Fruit fly (Drosophila melanogaster) whole organism, embryonic: ENCODE results near the gene dgt6.
A peak's percentile ranks its signal among the peaks of the same experiment; 100 is the strongest.

ENCODE experiments used
- B-H2 ChIP-seq: fragments of 200-800 bp; sonication (Bioruptor generic); optimal IDR thresholded peaks from 2 replicates; lab custom pipeline; 2018; ENCODE audit warnings: missing biosample characterization, mild to moderate bottlenecking, missing genetic modification characterization
- CG10979 ChIP-seq: fragments of 200-800 bp; sonication (Bioruptor generic); optimal IDR thresholded peaks from 2 replicates; lab custom pipeline; 2018; ENCODE audit warnings: missing biosample characterization, mild to moderate bottlenecking, missing genetic modification characterization, moderate library complexity
- CG11456 ChIP-seq: fragments of 200-800 bp; sonication (Bioruptor generic); IDR thresholded peaks from 3 replicates; pipeline ENCODE4 v1.3.6; 2022; ENCODE audit warnings: missing biosample characterization, missing genetic modification characterization
- CG11504 ChIP-seq: fragments of 200-800 bp; sonication (Bioruptor generic); optimal IDR thresholded peaks from 3 replicates; lab custom pipeline; 2019; ENCODE audit warnings: missing biosample characterization, mild to moderate bottlenecking, missing genetic modification characterization, moderate library complexity
- CG12219 ChIP-seq: fragments of 200-800 bp; sonication (Bioruptor generic); optimal IDR thresholded peaks from 3 replicates; lab custom pipeline; 2018; ENCODE audit warnings: missing biosample characterization, mild to moderate bottlenecking, missing genetic modification characterization
- CG16779 ChIP-seq: fragments of 200-800 bp; sonication (Bioruptor generic); IDR thresholded peaks from 2 replicates; pipeline ENCODE4 v1.3.6; 2022; ENCODE audit warnings: missing biosample characterization, missing genetic modification characterization
- CG16863 ChIP-seq: fragments of 200-800 bp; sonication (Bioruptor generic); optimal IDR thresholded peaks from 3 replicates; lab custom pipeline; 2016; ENCODE audit warnings: missing biosample characterization, missing genetic modification characterization
- CG2116 ChIP-seq: fragments of 200-800 bp; sonication (Bioruptor generic); optimal IDR thresholded peaks from 3 replicates; lab custom pipeline; 2018; ENCODE audit warnings: missing biosample characterization, mild to moderate bottlenecking, missing genetic modification characterization
- CG2129 ChIP-seq: fragments of 200-800 bp; sonication (Bioruptor generic); IDR thresholded peaks from 2 replicates; pipeline ENCODE4 v1.3.6; 2022; ENCODE audit warnings: missing biosample characterization, missing genetic modification characterization; ENCODE audit not compliant: partially characterized antibody
- CG3163 ChIP-seq: fragments of 200-800 bp; sonication (Bioruptor generic); optimal IDR thresholded peaks from 3 replicates; lab custom pipeline; 2016; ENCODE audit warnings: missing biosample characterization, missing genetic modification characterization
- CG6254 ChIP-seq: fragments of 200-800 bp; sonication (Bioruptor generic); optimal IDR thresholded peaks from 3 replicates; lab custom pipeline; 2017; ENCODE audit warnings: mild to moderate bottlenecking, missing biosample characterization, missing genetic modification reagents, missing genetic modification characterization
- CG7786 ChIP-seq: fragments of 200-800 bp; sonication (Bioruptor generic); optimal IDR thresholded peaks from 2 replicates; lab custom pipeline; 2016; ENCODE audit warnings: missing biosample characterization, missing genetic modification characterization
- CG7987 ChIP-seq: fragments of 200-800 bp; sonication (Bioruptor generic); optimal IDR thresholded peaks from 2 replicates; lab custom pipeline; 2018; ENCODE audit warnings: missing biosample characterization, mild to moderate bottlenecking, missing genetic modification characterization, moderate library complexity
- CG8944 ChIP-seq: fragments of 200-800 bp; sonication (Bioruptor generic); optimal IDR thresholded peaks from 3 replicates; lab custom pipeline; 2016; ENCODE audit warnings: missing biosample characterization, missing genetic modification characterization
- CG9215 ChIP-seq: fragments of 200-800 bp; sonication (Bioruptor generic); IDR thresholded peaks from 2 replicates; pipeline ENCODE4 v1.3.6; 2022; ENCODE audit warnings: missing biosample characterization, missing genetic modification characterization
- CrebB ChIP-seq: fragments of 200-800 bp; sonication (Bioruptor generic); optimal IDR thresholded peaks from 3 replicates; lab custom pipeline; 2018; ENCODE audit warnings: missing biosample characterization, mild to moderate bottlenecking, missing genetic modification characterization
- Dbx ChIP-seq: fragments of 200-800 bp; sonication (Bioruptor generic); IDR thresholded peaks from 3 replicates; pipeline ENCODE4 v1.3.6; 2022; ENCODE audit warnings: missing biosample characterization, missing genetic modification characterization
- Dek ChIP-seq: fragments of 200-800 bp; sonication (Bioruptor generic); optimal IDR thresholded peaks from 3 replicates; lab custom pipeline; 2019; ENCODE audit warnings: missing biosample characterization, mild to moderate bottlenecking, missing genetic modification characterization, moderate library complexity
- Dp ChIP-seq: fragments of 200-800 bp; sonication (Bioruptor generic); optimal IDR thresholded peaks from 2 replicates; lab custom pipeline; 2018; ENCODE audit warnings: missing biosample characterization, mild to moderate bottlenecking, missing genetic modification characterization, moderate library complexity
- E2f2 ChIP-seq: fragments of 200-800 bp; sonication (Bioruptor generic); IDR thresholded peaks from 2 replicates; pipeline ENCODE4 v1.3.6; 2022; ENCODE audit warnings: missing biosample characterization, missing genetic modification characterization
- HLHmδ ChIP-seq: fragments of 200-800 bp; sonication (Bioruptor generic); optimal IDR thresholded peaks from 2 replicates; lab custom pipeline; 2018; ENCODE audit warnings: missing biosample characterization, mild to moderate bottlenecking, missing genetic modification characterization, moderate library complexity
- Hr78 ChIP-seq, 2 experiments: fragments of 200-800 bp in 1 of 2; fragments of >200 bp in 1 of 2; sonication (Bioruptor generic) in 1 of 2; optimal IDR thresholded peaks; 2 replicates each; lab custom pipeline; 2017 to 2019; ENCODE audit warnings: missing biosample characterization in 2 of 2, missing genetic modification characterization in 2 of 2, mild to moderate bottlenecking in 1 of 2, moderate library complexity in 1 of 2
- Myb ChIP-seq: fragments of 200-800 bp; sonication (Bioruptor generic); optimal IDR thresholded peaks from 2 replicates; lab custom pipeline; 2016; ENCODE audit warnings: missing biosample characterization, missing genetic modification characterization
- Nf-YC ChIP-seq: fragments of 200-800 bp; optimal IDR thresholded peaks from 3 replicates; lab custom pipeline; 2019; ENCODE audit warnings: missing biosample characterization, mild to moderate bottlenecking, missing genetic modification characterization, moderate library complexity
- Opbp ChIP-seq: fragments of 200-800 bp; sonication (Bioruptor generic); IDR thresholded peaks from 3 replicates; pipeline ENCODE4 v1.3.6; 2022; ENCODE audit warnings: missing biosample characterization, missing genetic modification characterization; ENCODE audit not compliant: partially characterized antibody
- Poxn ChIP-seq: fragments of 200-800 bp; sonication (Bioruptor generic); IDR thresholded peaks from 2 replicates; pipeline ENCODE4 v1.3.6; 2022; ENCODE audit warnings: missing biosample characterization, missing genetic modification characterization
- Ssrp ChIP-seq: fragments of 200-800 bp; sonication (Bioruptor generic); optimal IDR thresholded peaks from 2 replicates; lab custom pipeline; 2018; ENCODE audit warnings: missing biosample characterization, mild to moderate bottlenecking, missing genetic modification characterization, moderate library complexity
- abd-A ChIP-seq: fragments of 200-800 bp; sonication (Bioruptor generic); optimal IDR thresholded peaks from 3 replicates; lab custom pipeline; 2019; ENCODE audit warnings: missing biosample characterization, mild to moderate bottlenecking, missing genetic modification characterization, moderate library complexity
- amos ChIP-seq: fragments of 200-800 bp; sonication (Bioruptor generic); IDR thresholded peaks from 2 replicates; pipeline ENCODE4 v1.3.6; 2022; ENCODE audit warnings: missing biosample characterization, missing genetic modification characterization; ENCODE audit not compliant: partially characterized antibody
- ato ChIP-seq: fragments of 200-800 bp; sonication (Bioruptor generic); IDR thresholded peaks from 2 replicates; pipeline ENCODE4 v1.3.6; 2022; ENCODE audit warnings: missing biosample characterization, missing genetic modification characterization; ENCODE audit not compliant: partially characterized antibody
- caup ChIP-seq: fragments of 200-800 bp; sonication (Bioruptor generic); optimal IDR thresholded peaks from 3 replicates; lab custom pipeline; 2017; ENCODE audit warnings: missing biosample characterization, mild to moderate bottlenecking, missing genetic modification characterization, moderate library complexity; ENCODE audit not compliant: severe bottlenecking
- chif ChIP-seq, 2 experiments: fragments of 200-800 bp; sonication (Bioruptor generic); optimal IDR thresholded peaks; 3 replicates each; lab custom pipeline; 2016; ENCODE audit warnings: missing biosample characterization in 2 of 2, missing genetic modification characterization in 2 of 2
- ci ChIP-seq: fragments of 200-800 bp; sonication (Bioruptor generic); IDR thresholded peaks from 3 replicates; pipeline ENCODE4 v1.3.6; 2022; ENCODE audit warnings: missing biosample characterization, missing genetic modification characterization
- corto ChIP-seq: fragments of 200-800 bp; sonication (Bioruptor generic); optimal IDR thresholded peaks from 2 replicates; lab custom pipeline; 2016; ENCODE audit warnings: missing biosample characterization, mild to moderate bottlenecking, missing genetic modification characterization, moderate library complexity
- crp ChIP-seq, 2 experiments: fragments of 200-800 bp; sonication (Bioruptor generic); optimal IDR thresholded peaks; 2 replicates in 1 of 2; 3 replicates in 1 of 2; lab custom pipeline; 2017; ENCODE audit warnings: missing biosample characterization in 2 of 2, missing genetic modification characterization in 2 of 2, mild to moderate bottlenecking in 1 of 2, moderate library complexity in 1 of 2
- dimm ChIP-seq: fragments of 200-800 bp; sonication (Bioruptor generic); IDR thresholded peaks from 2 replicates; pipeline ENCODE4 v1.3.6; 2022; ENCODE audit warnings: missing biosample characterization, missing genetic modification characterization
- disco-r ChIP-seq: fragments of 200-800 bp; sonication (Bioruptor generic); optimal IDR thresholded peaks from 2 replicates; lab custom pipeline; 2016; ENCODE audit warnings: missing biosample characterization, missing genetic modification characterization
- dmrt11E ChIP-seq: fragments of 200-800 bp; sonication (Bioruptor generic); optimal IDR thresholded peaks from 3 replicates; lab custom pipeline; 2018; ENCODE audit warnings: missing biosample characterization, mild to moderate bottlenecking, missing genetic modification characterization, moderate library complexity
- fd96Cb ChIP-seq: fragments of 200-800 bp; sonication (Bioruptor generic); optimal IDR thresholded peaks from 2 replicates; lab custom pipeline; 2018; ENCODE audit warnings: missing biosample characterization, mild to moderate bottlenecking, missing genetic modification characterization, moderate library complexity
- fru ChIP-seq: fragments of >200 bp; optimal IDR thresholded peaks from 2 replicates; lab custom pipeline; 2017
- grn ChIP-seq: fragments of 200-800 bp; sonication (Bioruptor generic); optimal IDR thresholded peaks from 3 replicates; lab custom pipeline; 2017; ENCODE audit warnings: missing biosample characterization, missing genetic modification characterization
- luna ChIP-seq: fragments of 200-800 bp; sonication (Bioruptor generic); optimal IDR thresholded peaks from 2 replicates; lab custom pipeline; 2016; ENCODE audit warnings: missing biosample characterization, missing genetic modification characterization
- oc ChIP-seq: fragments of 200-800 bp; sonication (Bioruptor generic); optimal IDR thresholded peaks from 2 replicates; lab custom pipeline; 2018; ENCODE audit warnings: missing biosample characterization, mild to moderate bottlenecking, missing genetic modification characterization, moderate library complexity
- otp ChIP-seq: fragments of 200-800 bp; sonication (Bioruptor generic); IDR thresholded peaks from 3 replicates; pipeline ENCODE4, ENCODE4 v1.3.6; 2022; ENCODE audit warnings: missing biosample characterization, missing genetic modification characterization
- p53 ChIP-seq: fragments of 200-800 bp; sonication (Bioruptor generic); optimal IDR thresholded peaks from 2 replicates; lab custom pipeline; 2016; ENCODE audit warnings: missing biosample characterization, missing genetic modification characterization
- sens ChIP-seq: fragments of 200-800 bp; sonication (Bioruptor generic); peaks from one replicate; lab custom pipeline; 2016; ENCODE audit warnings: missing biosample characterization, missing genetic modification characterization
- sim ChIP-seq: fragments of 200-800 bp; sonication (Bioruptor generic); IDR thresholded peaks from 2 replicates; pipeline ENCODE4 v1.3.6; 2022; ENCODE audit warnings: missing biosample characterization, missing genetic modification characterization
- sima ChIP-seq: fragments of 200-800 bp; sonication (Bioruptor generic); optimal IDR thresholded peaks from 2 replicates; lab custom pipeline; 2016; ENCODE audit warnings: missing biosample characterization, missing genetic modification characterization
- slou ChIP-seq: fragments of 200-800 bp; sonication (Bioruptor generic); optimal IDR thresholded peaks from 3 replicates; lab custom pipeline; 2016; ENCODE audit warnings: missing biosample characterization, missing genetic modification characterization
- sqz ChIP-seq: fragments of 200-800 bp; sonication (Bioruptor generic); optimal IDR thresholded peaks from 3 replicates; lab custom pipeline; 2018; ENCODE audit warnings: missing biosample characterization, mild to moderate bottlenecking, missing genetic modification characterization
- trem ChIP-seq: fragments of 200-800 bp; optimal IDR thresholded peaks from 3 replicates; lab custom pipeline; 2019; ENCODE audit warnings: missing biosample characterization, mild to moderate bottlenecking, missing genetic modification characterization, moderate library complexity

Gene dgt6

dm6 chr3R:29087302-29087782 is 43.4 kb downstream of the dgt6 start (continued):
- peak; percentile 1 for TF ChIP-seq Myb (GFP tag; lab: Kevin White, UChicago)
- TF ChIP-seq CG7786 (GFP tag; lab: Kevin White, UChicago), result no peak
- no peak for TF ChIP-seq CG16779 (GFP tag; lab: Robert Waterston, UW)
- TF ChIP-seq dimm, result no peak
- TF ChIP-seq fru (lab: Kevin White, UChicago), result no peak
- no peak for TF ChIP-seq CG16863 (GFP tag; lab: Kevin White, UChicago)
- TF ChIP-seq grn, result no peak
- peak; percentile 1 for TF ChIP-seq Ssrp (tag; lab: Kevin White, UChicago)
- no peak for TF ChIP-seq CrebB
- TF ChIP-seq luna (GFP tag; lab: Kevin White, UChicago), result no peak
- TF ChIP-seq crp (GFP tag; optimal IDR thresholded peaks at IDR 0.05; lab: Kevin White, UChicago), result no peak
- no peak for TF ChIP-seq p53 (GFP tag; lab: Kevin White, UChicago)
- TF ChIP-seq HLHmδ, result no peak
- peak; percentile 29 for TF ChIP-seq CG6254 (GFP tag; lab: Kevin White, UChicago)
- no peak for TF ChIP-seq E2f2
- no peak for TF ChIP-seq Hr78 (GFP tag; optimal IDR thresholded peaks at IDR 0.05; lab: Kevin White, UChicago)
- TF ChIP-seq Dek, result no peak
- peak; percentile 52 for TF ChIP-seq CG7987 (GFP tag; lab: Kevin White, UChicago)
- TF ChIP-seq CG11456 (GFP tag; lab: Robert Waterston, UW), result 0 out of 3 replicates have a peak, but pooled peaks have one; percentile 32
- TF ChIP-seq CG10979 (tag; lab: Kevin White, UChicago), result peak; percentile 76
- TF ChIP-seq Dp (GFP tag; lab: Kevin White, UChicago), result no peak
- peak; percentile 13 for TF ChIP-seq CG2116 (GFP tag; lab: Kevin White, UChicago)
- no peak for TF ChIP-seq slou (GFP tag; lab: Kevin White, UChicago)
- no peak for TF ChIP-seq CG9215
- no peak for TF ChIP-seq B-H2 (GFP tag; lab: Kevin White, UChicago)
- no peak for TF ChIP-seq fd96Cb (tag; lab: Kevin White, UChicago)
- no peak for TF ChIP-seq CG2129 (GFP tag; lab: Robert Waterston, UW)
- TF ChIP-seq ato, result no peak
- no peak for TF ChIP-seq Poxn (GFP tag; lab: Robert Waterston, UW)
- no peak for TF ChIP-seq corto (GFP tag; lab: Kevin White, UChicago)
- no peak for TF ChIP-seq sim (GFP tag; lab: Robert Waterston, UW)
- TF ChIP-seq CG12219 (GFP tag; lab: Kevin White, UChicago), result peak; percentile 28
- no peak for TF ChIP-seq CG3163 (GFP tag; lab: Kevin White, UChicago)
- no peak for TF ChIP-seq sima (GFP tag; lab: Kevin White, UChicago)
- no peak for TF ChIP-seq chif (GFP tag; optimal IDR thresholded peaks at IDR 0.05; lab: Kevin White, UChicago)
- no peak for TF ChIP-seq Nf-YC (tag; lab: Kevin White, UChicago)
- no peak for TF ChIP-seq CG8944
- TF ChIP-seq CG11504 (tag; lab: Kevin White, UChicago), result no peak
- no peak for TF ChIP-seq Opbp (GFP tag; lab: Robert Waterston, UW)
- TF ChIP-seq amos (GFP tag; lab: Robert Waterston, UW), result no peak
- peak; percentile 3 for TF ChIP-seq sens (GFP tag; lab: Kevin White, UChicago)
- no peak for TF ChIP-seq Dbx (GFP tag; lab: Robert Waterston, UW)
- peak; percentile 61 for TF ChIP-seq oc (tag; lab: Kevin White, UChicago)
- no peak for TF ChIP-seq dmrt11E (tag; lab: Kevin White, UChicago)
- TF ChIP-seq trem, result peak; percentile 36
- TF ChIP-seq abd-A, result peak; percentile 91
- TF ChIP-seq disco-r (GFP tag; lab: Kevin White, UChicago), result no peak
- TF ChIP-seq sqz (GFP tag; lab: Kevin White, UChicago), result peak; percentile 51
- peak; percentile 2 for TF ChIP-seq caup
- TF ChIP-seq ci (GFP tag; lab: Robert Waterston, UW), result 0 out of 3 replicates have a peak, but pooled peaks have one; percentile 34
- no peak for TF ChIP-seq otp (GFP tag; lab: Robert Waterston, UW)
